Worm (Caenorhabditis elegans) whole organism, L3 larva: ENCODE results near the gene Y37A1A.2.

Experiments used
- R02D3.7 ChIP-seq: fragments of 150-350 bp; optimal IDR thresholded peaks from 2 replicates; lab custom pipeline; 2014; ENCODE audit warnings: missing biosample characterization, missing genetic modification characterization
- ZK546.5 ChIP-seq: sonication (generic microtip); optimal IDR thresholded peaks from 2 replicates; lab custom pipeline; 2017; ENCODE audit warnings: missing biosample characterization, missing genetic modification characterization
- aly-2 ChIP-seq: fragments of 150-350 bp; optimal IDR thresholded peaks from 2 replicates; lab custom pipeline; 2014; ENCODE audit warnings: missing biosample characterization, missing genetic modification characterization
- ama-1 ChIP-seq: fragments of 150-350 bp; optimal IDR thresholded peaks from 2 replicates; lab custom pipeline; 2018
- ceh-28 ChIP-seq: fragments of 150-350 bp; optimal IDR thresholded peaks from 2 replicates; lab custom pipeline; 2014; ENCODE audit warnings: missing biosample characterization, missing genetic modification reagents, missing genetic modification characterization
- ceh-9 ChIP-seq: sonication (generic microtip); optimal IDR thresholded peaks from 2 replicates; lab custom pipeline; 2018; ENCODE audit warnings: missing biosample characterization, missing genetic modification characterization
- egl-27 ChIP-seq: sonication (generic microtip); optimal IDR thresholded peaks from 4 replicates; lab custom pipeline; 2017; ENCODE audit warnings: missing biosample characterization, missing genetic modification reagents, missing genetic modification characterization
- egl-5 ChIP-seq: fragments of 150-350 bp; optimal IDR thresholded peaks from 2 replicates; lab custom pipeline; 2017; ENCODE audit warnings: missing biosample characterization, missing genetic modification reagents, missing genetic modification characterization, inconsistent platforms
- elt-2 ChIP-seq: sonication (generic microtip); optimal IDR thresholded peaks from 2 replicates; lab custom pipeline; 2016; ENCODE audit warnings: missing genetic modification reagents, mild to moderate bottlenecking, missing genetic modification characterization, missing compliant biosample characterization
- fkh-10 ChIP-seq: sonication (generic microtip); optimal IDR thresholded peaks from 2 replicates; lab custom pipeline; 2017; ENCODE audit warnings: missing biosample characterization, missing genetic modification reagents, missing genetic modification characterization
- fos-1 ChIP-seq: fragments of 150-350 bp; optimal IDR thresholded peaks from 2 replicates; lab custom pipeline; 2014; ENCODE audit warnings: missing biosample characterization, missing genetic modification characterization
- lin-15B ChIP-seq: fragments of 150-350 bp; optimal IDR thresholded peaks from 2 replicates; lab custom pipeline; 2014; ENCODE audit warnings: missing biosample characterization, missing genetic modification characterization
- lsy-12 ChIP-seq: sonication (generic microtip); optimal IDR thresholded peaks from 2 replicates; lab custom pipeline; 2016; ENCODE audit warnings: mild to moderate bottlenecking, missing genetic modification characterization, missing compliant biosample characterization
- mdl-1 ChIP-seq: fragments of 150-350 bp; optimal IDR thresholded peaks from 2 replicates; lab custom pipeline; 2014; ENCODE audit warnings: missing biosample characterization, missing genetic modification characterization
- mml-1 ChIP-seq: fragments of 150-350 bp; sonication (generic microtip); optimal IDR thresholded peaks from 3 replicates; lab custom pipeline; 2014; ENCODE audit warnings: missing biosample characterization, missing genetic modification characterization
- nfya-1 ChIP-seq: sonication (generic microtip); optimal IDR thresholded peaks from 2 replicates; lab custom pipeline; 2017; ENCODE audit warnings: missing genetic modification characterization, mild to moderate bottlenecking, missing compliant biosample characterization, antibody characterized with exemption, moderate library complexity; ENCODE audit not compliant: insufficient read depth
- nhr-11 ChIP-seq: fragments of 150-350 bp; optimal IDR thresholded peaks from 2 replicates; lab custom pipeline; 2014; ENCODE audit warnings: missing biosample characterization, missing genetic modification characterization
- nhr-23 ChIP-seq: fragments of 150-350 bp; optimal IDR thresholded peaks from 2 replicates; lab custom pipeline; 2014; ENCODE audit warnings: missing biosample characterization, missing genetic modification reagents, missing genetic modification characterization
- nhr-25 ChIP-seq: sonication (generic microtip); optimal IDR thresholded peaks from 2 replicates; lab custom pipeline; 2017; ENCODE audit warnings: missing biosample characterization, missing genetic modification characterization
- nhr-28 ChIP-seq: fragments of 150-350 bp; optimal IDR thresholded peaks from 2 replicates; lab custom pipeline; 2014; ENCODE audit warnings: missing biosample characterization, missing genetic modification characterization
- nhr-43 ChIP-seq: sonication (generic microtip); optimal IDR thresholded peaks from 2 replicates; lab custom pipeline; 2016; ENCODE audit warnings: mild to moderate bottlenecking, missing genetic modification characterization, missing compliant biosample characterization; ENCODE audit not compliant: poor library complexity, severe bottlenecking
- nhr-67 ChIP-seq: fragments of 150-350 bp; optimal IDR thresholded peaks from 2 replicates; lab custom pipeline; 2014; ENCODE audit warnings: missing biosample characterization, missing genetic modification characterization
- nhr-77 ChIP-seq: fragments of 150-350 bp; optimal IDR thresholded peaks from 2 replicates; lab custom pipeline; 2014; ENCODE audit warnings: missing biosample characterization, missing genetic modification characterization
- pha-4 ChIP-seq: fragments of 150-350 bp; optimal IDR thresholded peaks from 2 replicates; lab custom pipeline; 2014; ENCODE audit warnings: missing biosample characterization, missing genetic modification reagents, missing genetic modification characterization
- sea-2 ChIP-seq: fragments of 150-350 bp; sonication (generic microtip); optimal IDR thresholded peaks from 4 replicates; lab custom pipeline; 2014; ENCODE audit warnings: missing biosample characterization, missing genetic modification reagents, missing genetic modification characterization
- skn-1 ChIP-seq: fragments of 150-350 bp; optimal IDR thresholded peaks from 2 replicates; lab custom pipeline; 2014; ENCODE audit warnings: missing biosample characterization, missing genetic modification characterization
- snpc-4 ChIP-seq: fragments of 150-350 bp; optimal IDR thresholded peaks from 2 replicates; lab custom pipeline; 2014; ENCODE audit warnings: missing biosample characterization, missing genetic modification characterization
- tbx-2 ChIP-seq: sonication (generic microtip); optimal IDR thresholded peaks from 2 replicates; lab custom pipeline; 2016; ENCODE audit warnings: mild to moderate bottlenecking, missing genetic modification characterization, missing compliant biosample characterization
- unc-39 ChIP-seq: sonication (generic microtip); optimal IDR thresholded peaks from 4 replicates; lab custom pipeline; 2017; ENCODE audit warnings: missing biosample characterization, missing genetic modification characterization
- unc-62 ChIP-seq: fragments of 150-350 bp; sonication (generic microtip); optimal IDR thresholded peaks from 4 replicates; lab custom pipeline; 2014; ENCODE audit warnings: missing biosample characterization, missing genetic modification reagents, missing genetic modification characterization
- ztf-11 ChIP-seq: fragments of 150-350 bp; optimal IDR thresholded peaks from 2 replicates; lab custom pipeline; 2014; ENCODE audit warnings: missing biosample characterization, missing genetic modification characterization
- ztf-4 ChIP-seq: fragments of 150-350 bp; optimal IDR thresholded peaks from 2 replicates; lab custom pipeline; 2014; ENCODE audit warnings: missing biosample characterization, missing genetic modification characterization

Gene Y37A1A.2

ce11 chrIV:13919207-13919759, 6.5 kb upstream of the Y37A1A.2 start (continued):
- TF ChIP-seq nhr-23 (tag; lab: Kevin White, UChicago) = peak; percentile 90
- no peak for TF ChIP-seq ceh-9 (tag; lab: Kevin White, UChicago)
- TF ChIP-seq egl-27 (tag; lab: Kevin White, UChicago) = peak; percentile 98
- no peak for TF ChIP-seq sea-2 (GFP tag; lab: Kevin White, UChicago)
- TF ChIP-seq ztf-11 (tag; lab: Kevin White, UChicago) = no peak

- TF ChIP-seq fos-1 (tag; lab: Kevin White, UChicago) (no peak), nhr-43 (tag; lab: Kevin White, UChicago) (peak; percentile 54), unc-62 (no peak), skn-1 (tag; lab: Kevin White, UChicago) (no peak), fkh-10 (GFP tag; lab: Kevin White, UChicago) (no peak), nhr-23 (tag; lab: Kevin White, UChicago) (peak; percentile 47), ceh-28 (tag; lab: Kevin White, UChicago) (no peak), nhr-28 (tag; lab: Kevin White, UChicago) (no peak), mml-1 (no peak), egl-5 (tag; lab: Kevin White, UChicago) (no peak), ZK546.5 (tag; lab: Kevin White, UChicago) (no peak), elt-2 (tag; lab: Kevin White, UChicago) (no peak), nhr-67 (tag; lab: Kevin White, UChicago) (no peak), tbx-2 (tag; lab: Kevin White, UChicago) (no peak), nhr-25 (tag; lab: Kevin White, UChicago) (peak; percentile 37), mdl-1 (no peak), lin-15B (tag; lab: Kevin White, UChicago) (no peak), ztf-11 (tag; lab: Kevin White, UChicago) (no peak), nfya-1 (tag; lab: Kevin White, UChicago) (peak; percentile 15)
- TF ChIP-seq, all 47 proteins: peak for 4
These were observed 1.9 kb downstream of the Y37A1A.2 start for ce11 chrIV:13910931-13911330.

DNA sequence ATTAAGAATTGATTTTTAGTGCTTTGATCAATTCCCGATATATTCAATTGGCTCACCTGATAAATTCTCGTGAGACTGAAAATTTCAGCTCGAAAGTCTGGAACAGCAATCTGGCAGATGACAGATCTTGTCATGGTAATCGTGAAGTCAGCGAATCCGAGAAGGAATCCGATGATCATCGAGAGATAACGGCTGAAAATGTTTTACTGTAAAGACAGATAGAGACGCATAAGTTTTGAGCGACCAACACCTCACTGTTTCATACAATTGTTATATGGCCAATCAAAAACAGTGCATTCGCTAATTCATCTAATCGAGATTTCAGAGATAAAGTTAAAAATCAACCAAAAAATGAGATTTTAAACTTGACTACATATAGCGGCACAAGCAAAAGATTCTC, 6.5 kb downstream of the Y37A1A.2 start:
- TF ChIP-seq egl-5 (tag; lab: Kevin White, UChicago) (no peak), lsy-12 (no peak), ama-1 (lab: Kevin White, UChicago) (no peak), ZK546.5 (tag; lab: Kevin White, UChicago) (no peak), fos-1 (tag; lab: Kevin White, UChicago) (no peak)

- TF ChIP-seq nhr-11 (tag; lab: Kevin White, UChicago) (no peak), aly-2 (tag; lab: Kevin White, UChicago) (no peak), ama-1 (lab: Kevin White, UChicago) (no peak), egl-5 (tag; lab: Kevin White, UChicago) (peak; percentile 86), nhr-25 (tag; lab: Kevin White, UChicago) (no peak), fos-1 (tag; lab: Kevin White, UChicago) (no peak)
These were observed 10.1 kb downstream of the Y37A1A.2 start, which contains the start of gene Y37A1A.3 for ce11 chrIV:13902774-13903173. Gene Y37A1A.3 (minus strand): TSS chrIV:13902874.

ce11 chrIV:13893103-13893502, 19.7 kb downstream of the Y37A1A.2 start:
- TF ChIP-seq lsy-12 = peak; percentile 33
- TF ChIP-seq nhr-77 (tag; lab: Kevin White, UChicago) = no peak
- TF ChIP-seq R02D3.7 (tag; lab: Kevin White, UChicago) = no peak
- TF ChIP-seq nhr-23 (tag; lab: Kevin White, UChicago) = no peak
- peak; percentile 12 for TF ChIP-seq pha-4 (tag; lab: Kevin White, UChicago)
- no peak for TF ChIP-seq nhr-43 (tag; lab: Kevin White, UChicago)
- TF ChIP-seq ama-1 (lab: Kevin White, UChicago) = peak; percentile 28
- TF ChIP-seq egl-27 (tag; lab: Kevin White, UChicago) = no peak
- TF ChIP-seq snpc-4 (tag; lab: Kevin White, UChicago) = peak; percentile 96
- no peak for TF ChIP-seq unc-62
- TF ChIP-seq egl-5 (tag; lab: Kevin White, UChicago) = no peak
- no peak for TF ChIP-seq unc-39 (tag; lab: Kevin White, UChicago)
- TF ChIP-seq mdl-1 = no peak
- no peak for TF ChIP-seq ztf-4 (tag; lab: Kevin White, UChicago)
- peak; percentile 11 for TF ChIP-seq lin-15B (tag; lab: Kevin White, UChicago)
